Worm (Caenorhabditis elegans) whole organism, L2 larva: ENCODE results near the gene T07E3.4.
A peak's percentile ranks its signal among the peaks of the same experiment; 100 is the strongest.

ENCODE experiments used
- C34F6.9 ChIP-seq: fragments of 150-350 bp; optimal IDR thresholded peaks from 2 replicates; lab custom pipeline; 2014; ENCODE audit warnings: missing biosample characterization, missing genetic modification characterization
- F13H6.1 ChIP-seq: sonication (generic microtip); optimal IDR thresholded peaks from 2 replicates; lab custom pipeline; 2016; ENCODE audit warnings: missing genetic modification characterization, missing compliant biosample characterization
- R02D3.7 ChIP-seq: fragments of 150-350 bp; optimal IDR thresholded peaks from 2 replicates; lab custom pipeline; 2014; ENCODE audit warnings: missing biosample characterization, missing genetic modification characterization
- aly-2 ChIP-seq: fragments of 150-350 bp; optimal IDR thresholded peaks from 2 replicates; lab custom pipeline; 2014; ENCODE audit warnings: missing biosample characterization, missing genetic modification characterization
- ama-1 ChIP-seq: fragments of 150-350 bp; optimal IDR thresholded peaks from 2 replicates; lab custom pipeline; 2018; ENCODE audit warnings: inconsistent platforms
- blmp-1 ChIP-seq: sonication (generic microtip); optimal IDR thresholded peaks from 2 replicates; lab custom pipeline; 2017; ENCODE audit warnings: missing genetic modification characterization, mild to moderate bottlenecking, missing compliant biosample characterization, antibody characterized with exemption, moderate library complexity; ENCODE audit not compliant: insufficient read depth
- ceh-82 ChIP-seq: fragments of 150-350 bp; optimal IDR thresholded peaks from 2 replicates; lab custom pipeline; 2014; ENCODE audit warnings: missing biosample characterization, missing genetic modification characterization
- dmd-4 ChIP-seq: sonication (generic microtip); optimal IDR thresholded peaks from 2 replicates; lab custom pipeline; 2017; ENCODE audit warnings: missing biosample characterization, missing genetic modification characterization
- egl-27 ChIP-seq: sonication (generic microtip); optimal IDR thresholded peaks from 3 replicates; lab custom pipeline; 2017; ENCODE audit warnings: missing biosample characterization, missing genetic modification reagents, missing genetic modification characterization
- elt-1 ChIP-seq: fragments of 150-350 bp; optimal IDR thresholded peaks from 2 replicates; lab custom pipeline; 2014; ENCODE audit warnings: missing biosample characterization, missing genetic modification characterization
- elt-3 ChIP-seq: sonication (generic microtip); optimal IDR thresholded peaks from 2 replicates; lab custom pipeline; 2017; ENCODE audit warnings: missing biosample characterization, missing genetic modification characterization
- fos-1 ChIP-seq: fragments of 150-350 bp; optimal IDR thresholded peaks from 2 replicates; lab custom pipeline; 2014; ENCODE audit warnings: missing biosample characterization, missing genetic modification characterization
- gmeb-1 ChIP-seq: fragments of 150-350 bp; optimal IDR thresholded peaks from 2 replicates; lab custom pipeline; 2014; ENCODE audit warnings: missing biosample characterization, missing genetic modification characterization
- lin-13 ChIP-seq: fragments of 150-350 bp; optimal IDR thresholded peaks from 2 replicates; lab custom pipeline; 2014; ENCODE audit warnings: missing biosample characterization, missing genetic modification reagents, missing genetic modification characterization
- lsy-2 ChIP-seq, 2 experiments: fragments of 150-350 bp in 1 of 2; sonication (generic microtip) in 1 of 2; optimal IDR thresholded peaks; 2 replicates each; lab custom pipeline; 2014 to 2017; ENCODE audit warnings: missing biosample characterization in 2 of 2, missing genetic modification characterization in 2 of 2
- mab-5 ChIP-seq: fragments of 150-350 bp; optimal IDR thresholded peaks from 2 replicates; lab custom pipeline; 2014; ENCODE audit warnings: missing biosample characterization, missing genetic modification characterization
- mbf-1 ChIP-seq: sonication (generic microtip); optimal IDR thresholded peaks from 2 replicates; lab custom pipeline; 2017; ENCODE audit warnings: missing biosample characterization, missing genetic modification characterization
- mdl-1 ChIP-seq, 2 experiments: fragments of 150-350 bp in 1 of 2; sonication (generic microtip) in 1 of 2; optimal IDR thresholded peaks; 2 replicates each; lab custom pipeline; 2017; ENCODE audit warnings: missing biosample characterization in 2 of 2, missing genetic modification characterization in 2 of 2
- nhr-11 ChIP-seq: fragments of 150-350 bp; optimal IDR thresholded peaks from 2 replicates; lab custom pipeline; 2014; ENCODE audit warnings: missing biosample characterization, missing genetic modification characterization
- nhr-12 ChIP-seq: fragments of 150-350 bp; optimal IDR thresholded peaks from 2 replicates; lab custom pipeline; 2014; ENCODE audit warnings: missing biosample characterization, missing genetic modification characterization
- nhr-129 ChIP-seq: fragments of 150-350 bp; optimal IDR thresholded peaks from 2 replicates; lab custom pipeline; 2014; ENCODE audit warnings: missing biosample characterization, missing genetic modification characterization
- nhr-237 ChIP-seq: fragments of 150-350 bp; optimal IDR thresholded peaks from 2 replicates; lab custom pipeline; 2014; ENCODE audit warnings: missing biosample characterization, missing genetic modification characterization
- nhr-6 ChIP-seq: fragments of 150-350 bp; optimal IDR thresholded peaks from 2 replicates; lab custom pipeline; 2014; ENCODE audit warnings: missing biosample characterization, missing genetic modification characterization
- nhr-77 ChIP-seq: fragments of 150-350 bp; optimal IDR thresholded peaks from 2 replicates; lab custom pipeline; 2014; ENCODE audit warnings: missing biosample characterization, missing genetic modification characterization
- peb-1 ChIP-seq: fragments of 150-350 bp; optimal IDR thresholded peaks from 2 replicates; lab custom pipeline; 2014; ENCODE audit warnings: missing biosample characterization, missing genetic modification characterization
- sem-4 ChIP-seq: fragments of 150-350 bp; optimal IDR thresholded peaks from 2 replicates; lab custom pipeline; 2014; ENCODE audit warnings: missing biosample characterization, missing genetic modification reagents, missing genetic modification characterization
- skn-1 ChIP-seq: sonication (generic microtip); optimal IDR thresholded peaks from 2 replicates; lab custom pipeline; 2017; ENCODE audit warnings: missing biosample characterization, missing genetic modification characterization
- sma-9 ChIP-seq, 2 experiments: fragments of 150-350 bp in 1 of 2; sonication (generic microtip) in 1 of 2; optimal IDR thresholded peaks; 2 replicates each; lab custom pipeline; 2014 to 2016; ENCODE audit warnings: missing genetic modification characterization in 2 of 2, mild to moderate bottlenecking in 1 of 2, missing biosample characterization in 1 of 2, missing compliant biosample characterization in 1 of 2, missing genetic modification reagents in 1 of 2, moderate library complexity in 1 of 2
- snpc-4 ChIP-seq: fragments of 150-350 bp; optimal IDR thresholded peaks from 2 replicates; lab custom pipeline; 2014; ENCODE audit warnings: missing biosample characterization, missing genetic modification characterization
- unc-39 ChIP-seq: fragments of 150-350 bp; optimal IDR thresholded peaks from 2 replicates; lab custom pipeline; 2014; ENCODE audit warnings: missing biosample characterization, missing genetic modification characterization
- unc-55 ChIP-seq: fragments of 150-350 bp; sonication (generic microtip); optimal IDR thresholded peaks from 3 replicates; lab custom pipeline; 2014; ENCODE audit warnings: missing biosample characterization, missing genetic modification reagents, missing genetic modification characterization
- zag-1 ChIP-seq: fragments of 150-350 bp; optimal IDR thresholded peaks from 2 replicates; lab custom pipeline; 2014; ENCODE audit warnings: missing biosample characterization, missing genetic modification characterization
- ztf-1 ChIP-seq: fragments of 200-800 bp; sonication (Bioruptor generic); conservative IDR thresholded peaks from 2 replicates; pipeline ENCODE4 v1.3.6; 2022; ENCODE audit warnings: missing genetic modification characterization, missing compliant biosample characterization
- ztf-4 ChIP-seq: fragments of 150-350 bp; optimal IDR thresholded peaks from 2 replicates; lab custom pipeline; 2014; ENCODE audit warnings: missing biosample characterization, missing genetic modification characterization

The T07E3.4 gene

DNA sequence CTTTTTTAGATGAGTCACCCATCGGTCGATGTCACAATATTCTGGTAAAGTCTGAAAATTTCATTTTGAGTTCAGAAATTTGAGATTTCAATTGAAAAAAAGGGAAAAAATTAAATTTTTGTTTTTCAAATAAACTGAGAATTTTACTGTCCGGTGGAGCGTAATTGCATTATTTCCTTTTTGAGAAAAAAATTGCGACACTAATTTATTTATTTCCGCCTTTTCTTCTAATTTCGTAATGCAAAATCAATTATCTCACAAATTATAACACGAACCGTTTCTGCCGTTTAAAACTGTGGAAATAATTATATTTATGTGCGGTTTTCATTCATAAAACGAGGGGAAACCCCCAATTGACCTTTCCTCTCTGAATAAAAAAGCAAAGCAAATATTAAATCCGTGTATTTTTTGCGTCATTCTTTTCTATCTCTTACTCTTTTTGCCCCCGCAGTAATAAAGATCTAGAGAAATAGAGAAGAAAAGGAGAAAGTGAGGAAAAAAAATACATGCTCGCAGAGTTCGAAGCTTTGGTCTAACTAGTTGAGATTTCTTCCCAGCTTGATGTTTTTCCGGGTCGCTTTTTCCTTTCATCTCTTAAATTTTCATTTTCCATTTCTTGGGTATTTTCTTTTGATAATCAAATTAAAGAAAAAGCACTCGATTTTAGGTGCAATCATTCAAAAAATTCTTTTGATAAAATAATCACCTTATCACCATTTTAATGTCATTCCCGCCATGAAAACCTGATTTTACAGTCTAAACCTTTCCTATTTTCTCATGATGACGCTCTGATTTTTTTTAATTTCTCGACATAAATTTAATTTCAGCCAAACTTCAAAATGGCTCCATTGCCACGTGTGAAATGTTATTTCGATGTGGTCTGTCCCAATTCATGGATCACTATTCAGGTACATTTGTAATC, 5.5 kb downstream of the T07E3.4 start, which contains the start of the genes brc-2 and T07E3.3:
Gene brc-2 (minus strand): TSS at position 51 of the 922 bp plus-strand sequence.
Gene T07E3.3 (plus strand): TSS at position 822 of the 922 bp plus-strand sequence.
- no peak for TF ChIP-seq nhr-6 (tag; lab: Kevin White, UChicago)
- peak; percentile 13 for TF ChIP-seq unc-55 (GFP tag; lab: Kevin White, UChicago)
- peak; percentile 65 for TF ChIP-seq fos-1 (tag; lab: Kevin White, UChicago)
- TF ChIP-seq nhr-129 (tag; lab: Kevin White, UChicago) = peak; percentile 2
- TF ChIP-seq C34F6.9 (tag; lab: Kevin White, UChicago) = peak; percentile 52
- TF ChIP-seq mab-5 (tag; lab: Kevin White, UChicago) = no peak
- TF ChIP-seq sma-9 (GFP tag; optimal IDR thresholded peaks at IDR 0.05; lab: Kevin White, UChicago) = peak; percentile 2
- TF ChIP-seq sma-9 (tag; optimal IDR thresholded peaks at IDR 0.05; lab: Kevin White, UChicago) = no peak
- TF ChIP-seq ztf-4 = no peak
- TF ChIP-seq ztf-1 (GFP tag; lab: Robert Waterston, UW) = no peak
- peak in 1 of 2 experiments; percentile 11 for TF ChIP-seq lsy-2 (tag; optimal IDR thresholded peaks at IDR 0.05; lab: Kevin White, UChicago)

DNA sequence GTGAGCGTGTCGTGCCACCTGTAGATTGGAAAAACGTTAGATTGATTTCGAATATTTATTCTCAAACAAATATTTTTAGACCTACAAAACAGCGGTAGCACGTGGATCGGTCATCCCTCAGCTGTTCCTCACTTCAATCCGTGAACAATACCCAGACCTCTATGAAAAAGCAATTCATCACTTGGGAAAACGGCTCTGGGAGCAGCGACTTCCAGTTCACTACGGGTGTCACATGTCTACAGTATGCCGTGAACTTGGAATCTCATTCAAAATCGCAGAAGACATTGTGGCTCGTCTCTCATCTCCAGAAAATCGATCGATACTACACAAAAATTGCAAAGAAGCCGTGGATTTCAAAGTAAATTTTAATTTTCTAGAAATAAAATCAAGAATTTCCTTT, 6.7 kb downstream of the T07E3.4 start:
- TF ChIP-seq lsy-2 (tag; optimal IDR thresholded peaks at IDR 0.05; lab: Kevin White, UChicago) (peak in 1 of 2 experiments; percentile 26), mbf-1 (tag; lab: Kevin White, UChicago) (no peak), nhr-77 (tag; lab: Kevin White, UChicago) (no peak), mab-5 (tag; lab: Kevin White, UChicago) (no peak), elt-3 (tag; lab: Kevin White, UChicago) (no peak)
- TF ChIP-seq, all 48 proteins: peak for 1

DNA sequence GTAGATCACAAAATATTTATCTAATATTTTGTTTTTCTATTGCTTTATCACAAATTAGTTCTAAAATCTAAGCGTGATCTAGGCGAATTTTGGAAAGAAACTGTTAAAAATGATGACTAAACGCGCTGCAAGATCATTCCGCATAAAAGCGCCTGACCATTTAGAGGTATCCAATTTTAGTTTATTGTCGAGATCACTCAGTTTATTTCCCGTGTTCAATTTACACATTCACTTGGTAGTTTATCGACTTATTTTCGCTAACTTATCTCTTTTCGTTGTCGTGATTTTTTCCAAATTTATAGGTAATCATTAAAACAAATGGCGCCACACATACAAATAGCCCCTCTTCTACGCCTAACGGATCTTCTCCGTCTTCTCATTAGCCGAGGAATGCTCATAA, 8.6 kb downstream of the T07E3.4 start, which contains the start of gene T07E3.2:
Gene T07E3.2 (plus strand): TSS at position 301 of the 400 bp plus-strand sequence.
- no peak for TF ChIP-seq ama-1 (lab: Kevin White, UChicago)
- no peak for TF ChIP-seq nhr-11 (tag; lab: Kevin White, UChicago)
- TF ChIP-seq fos-1 (tag; lab: Kevin White, UChicago) = no peak
- no peak for TF ChIP-seq skn-1
- no peak for TF ChIP-seq snpc-4 (tag; lab: Kevin White, UChicago)
- TF ChIP-seq egl-27 = no peak
- TF ChIP-seq nhr-12 = no peak
- no peak for TF ChIP-seq R02D3.7 (tag; lab: Kevin White, UChicago)
- TF ChIP-seq blmp-1 (tag; lab: Kevin White, UChicago) = no peak
- TF ChIP-seq F13H6.1 (tag; lab: Kevin White, UChicago) = no peak
- TF ChIP-seq mab-5 (tag; lab: Kevin White, UChicago) = no peak
- TF ChIP-seq ztf-1 (GFP tag; lab: Robert Waterston, UW) = no peak
- TF ChIP-seq nhr-237 (tag; lab: Kevin White, UChicago) = no peak
- TF ChIP-seq nhr-77 (tag; lab: Kevin White, UChicago) = no peak
- no peak for TF ChIP-seq C34F6.9 (tag; lab: Kevin White, UChicago)
- TF ChIP-seq peb-1 = no peak
- no peak for TF ChIP-seq elt-1 (tag; lab: Kevin White, UChicago)
- no peak for TF ChIP-seq dmd-4 (tag; lab: Kevin White, UChicago)
- TF ChIP-seq, all 48 proteins: peak for 0

DNA sequence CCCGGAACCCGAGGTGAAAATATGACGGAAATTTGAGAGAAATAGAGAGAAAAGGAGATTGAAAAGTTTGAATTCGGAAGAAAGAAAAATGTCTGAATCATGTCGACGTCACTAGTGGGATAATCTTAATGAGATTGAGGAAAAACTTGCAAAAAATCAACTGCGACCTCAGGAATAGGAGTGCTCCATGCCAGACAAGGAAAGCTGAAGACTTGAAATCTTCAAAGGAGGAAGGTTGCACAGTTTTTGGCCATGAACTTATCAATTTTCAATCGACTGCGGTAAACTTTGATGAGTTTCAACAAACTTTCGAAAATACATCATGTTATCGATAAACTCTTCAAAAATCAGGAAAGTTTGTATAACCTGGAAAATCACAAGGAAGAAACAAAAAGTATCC, 14.6 kb downstream of the T07E3.4 start, which contains the start of gene pdf-1:
Gene pdf-1 (minus strand): TSS at position 101 of the 400 bp plus-strand sequence.
- no peak for TF ChIP-seq gmeb-1
- TF ChIP-seq nhr-11 (tag; lab: Kevin White, UChicago) = no peak
- TF ChIP-seq sem-4 = no peak
- no peak for TF ChIP-seq lin-13 (GFP tag; lab: Kevin White, UChicago)
- no peak for TF ChIP-seq fos-1 (tag; lab: Kevin White, UChicago)
- TF ChIP-seq F13H6.1 (tag; lab: Kevin White, UChicago) = no peak
- no peak for TF ChIP-seq zag-1
- no peak for TF ChIP-seq sma-9 (GFP tag; optimal IDR thresholded peaks at IDR 0.05; lab: Kevin White, UChicago)
- no peak for TF ChIP-seq sma-9 (tag; optimal IDR thresholded peaks at IDR 0.05; lab: Kevin White, UChicago)
- no peak for TF ChIP-seq unc-39 (tag; lab: Kevin White, UChicago)
- no peak for TF ChIP-seq aly-2 (tag; lab: Kevin White, UChicago)
- TF ChIP-seq mdl-1 (tag; optimal IDR thresholded peaks at IDR 0.05; lab: Kevin White, UChicago) = no peak
- no peak for TF ChIP-seq ceh-82 (tag; lab: Kevin White, UChicago)
- TF ChIP-seq nhr-237 (tag; lab: Kevin White, UChicago) = no peak
- no peak for TF ChIP-seq ama-1 (lab: Kevin White, UChicago)
- TF ChIP-seq lsy-2 (tag; optimal IDR thresholded peaks at IDR 0.05; lab: Kevin White, UChicago) = no peak
- no peak for TF ChIP-seq mbf-1 (tag; lab: Kevin White, UChicago)
- no peak for TF ChIP-seq snpc-4 (tag; lab: Kevin White, UChicago)
